Worm (Caenorhabditis elegans): ENCODE data around the gene rabr-3.

The rabr-3 gene

DNA sequence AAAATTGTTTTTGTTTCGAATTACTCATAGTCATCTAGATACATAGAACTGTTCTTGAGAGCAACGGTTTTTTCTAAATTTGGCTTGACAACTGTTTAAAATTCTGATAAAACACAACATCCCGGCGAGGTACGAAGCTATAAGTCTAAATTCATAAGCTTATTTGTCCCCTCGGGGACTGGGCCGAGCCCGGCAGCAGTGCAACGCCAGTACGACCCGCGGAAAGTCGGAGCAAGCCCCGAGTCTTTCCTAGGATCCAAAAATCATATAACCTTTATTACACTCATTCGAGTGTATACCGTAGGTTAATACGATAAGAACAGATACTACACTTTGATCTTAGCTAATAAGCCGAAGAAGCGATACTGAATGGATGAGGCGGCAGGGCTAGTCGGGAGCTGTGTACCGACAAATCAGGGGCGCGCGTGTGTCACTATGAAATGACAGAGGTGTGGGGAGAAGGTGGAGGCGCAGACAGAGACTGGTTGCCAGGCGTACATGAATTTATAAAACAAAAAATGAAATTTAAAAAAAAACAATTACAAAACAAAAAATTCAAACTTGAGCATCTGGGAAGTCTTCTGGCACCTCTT, 30.1 kb downstream of the rabr-3 start:
- TF ChIP-seq ztf-16 (tag; optimal IDR thresholded peaks at IDR 0.05) (no peak), ceh-2 (tag; optimal IDR thresholded peaks at IDR 0.05) (no peak), hlh-6 (tag; optimal IDR thresholded peaks at IDR 0.05) (no peak), sdc-2 (tag; optimal IDR thresholded peaks at IDR 0.05) (no peak), ets-4 (tag; optimal IDR thresholded peaks at IDR 0.05) (no peak), Y22D7AL.16 (tag; optimal IDR thresholded peaks at IDR 0.05) (no peak), pros-1 (tag; optimal IDR thresholded peaks at IDR 0.05) (no peak)

DNA sequence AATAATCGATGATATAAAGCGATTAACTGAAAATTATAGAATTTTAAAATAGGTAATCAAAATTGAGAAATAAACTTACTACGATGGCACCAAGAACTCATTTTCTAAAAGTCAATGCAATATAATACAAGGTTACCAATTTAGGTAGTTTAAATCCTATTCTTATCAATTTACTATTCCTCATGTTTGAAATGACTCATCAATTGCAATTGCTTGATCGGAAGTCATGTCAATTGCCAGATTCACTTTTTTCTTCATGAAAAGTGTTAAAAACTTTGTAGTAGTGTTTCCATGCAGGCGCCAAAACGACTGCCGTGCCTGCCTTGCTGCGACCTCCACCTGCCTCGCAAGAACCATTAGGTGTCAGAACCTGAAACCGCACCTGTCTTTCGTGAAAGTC, 31.1 kb downstream of the rabr-3 start, which contains the start of gene F11A5.13:
Gene F11A5.13 (minus strand): TSS at position 101 of the 400 bp plus-strand sequence.
- TF ChIP-seq elt-2 (tag; optimal IDR thresholded peaks at IDR 0.05) (no peak), fkh-10 (GFP tag; optimal IDR thresholded peaks at IDR 0.05) (no peak), pax-1 (tag; optimal IDR thresholded peaks at IDR 0.05) (no peak), lin-11 (tag; optimal IDR thresholded peaks at IDR 0.05) (no peak), ama-1 (optimal IDR thresholded peaks at IDR 0.05) (no peak), nfya-1 (tag; optimal IDR thresholded peaks at IDR 0.05) (no peak), npax-4 (tag; optimal IDR thresholded peaks at IDR 0.05) (no peak), ceh-48 (tag; optimal IDR thresholded peaks at IDR 0.05) (no peak)

DNA sequence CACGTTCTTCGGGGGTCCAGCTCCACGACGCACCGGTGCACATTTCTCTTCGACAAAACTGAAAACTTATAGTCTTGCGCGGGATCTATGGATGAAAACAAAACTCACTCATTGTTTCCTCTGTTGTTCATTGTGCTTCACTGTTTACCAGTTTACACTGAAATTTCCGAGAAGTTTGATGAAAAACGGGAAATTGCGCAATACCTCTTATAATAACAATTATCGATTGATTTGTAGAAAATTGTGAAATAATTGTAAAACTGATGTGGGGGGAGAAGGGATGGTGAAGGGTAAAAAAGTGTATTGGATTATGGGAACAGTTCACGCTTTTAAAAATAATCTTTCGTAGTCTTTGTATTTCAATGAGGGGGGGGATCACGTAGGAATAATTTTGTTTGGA, 34.0 kb downstream of the rabr-3 start:
- TF ChIP-seq hlh-13 (GFP tag; optimal IDR thresholded peaks at IDR 0.05) = no peak

DNA sequence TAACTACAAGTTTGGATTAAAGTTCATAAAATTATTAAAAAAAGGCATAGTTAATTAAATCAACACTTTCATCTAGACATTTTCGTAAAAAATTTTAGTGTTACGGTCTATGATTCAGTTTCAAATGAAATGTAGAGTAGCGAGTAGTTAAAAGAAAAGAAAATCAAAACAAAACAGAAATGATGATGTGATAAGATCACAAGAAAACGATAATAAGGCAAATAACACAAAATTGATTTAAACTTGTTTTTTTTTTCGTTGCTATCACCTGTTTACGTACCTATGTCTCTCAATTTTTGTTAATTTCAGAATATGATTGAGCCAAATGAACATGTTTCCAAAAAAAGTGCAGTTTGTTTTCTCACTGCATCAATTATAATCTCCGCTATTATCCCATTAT, 34.4 kb downstream of the rabr-3 start, which contains the start of the genes F21H7.2 and F21H7.12:
Gene F21H7.2 (minus strand): TSS at position 101 of the 400 bp plus-strand sequence.
Gene F21H7.12 (plus strand): TSS at position 270 of the 400 bp plus-strand sequence.
- TF ChIP-seq ceh-6 (GFP tag; optimal IDR thresholded peaks at IDR 0.05) = no peak
- no peak for TF ChIP-seq ceh-24 (tag; optimal IDR thresholded peaks at IDR 0.05)
- TF ChIP-seq ceh-19 (GFP tag; optimal IDR thresholded peaks at IDR 0.05) = no peak
- TF ChIP-seq ceh-2 (tag; optimal IDR thresholded peaks at IDR 0.05) = no peak
- TF ChIP-seq ets-4 (tag; optimal IDR thresholded peaks at IDR 0.05) = no peak
- no peak for TF ChIP-seq che-1 (tag; optimal IDR thresholded peaks at IDR 0.05)
- no peak for TF ChIP-seq nhr-11 (tag; optimal IDR thresholded peaks at IDR 0.05)
- TF ChIP-seq syd-9 (tag; optimal IDR thresholded peaks at IDR 0.05) = no peak
- no peak for TF ChIP-seq ztf-16 (tag; optimal IDR thresholded peaks at IDR 0.05)
- no peak for TF ChIP-seq C08G9.2 (tag; optimal IDR thresholded peaks at IDR 0.05)
- no peak for TF ChIP-seq fkh-10 (GFP tag; optimal IDR thresholded peaks at IDR 0.05)
- no peak for TF ChIP-seq npax-4 (tag; optimal IDR thresholded peaks at IDR 0.05)
- TF ChIP-seq dve-1 (tag; optimal IDR thresholded peaks at IDR 0.05) = no peak
- TF ChIP-seq pax-1 (tag; optimal IDR thresholded peaks at IDR 0.05) = no peak
- TF ChIP-seq F13H6.1 (tag; optimal IDR thresholded peaks at IDR 0.05) = no peak
- TF ChIP-seq nfya-1 (tag; optimal IDR thresholded peaks at IDR 0.05) = no peak
- TF ChIP-seq K09A11.1 (tag; optimal IDR thresholded peaks at IDR 0.05; ENCODE audit: insufficient read depth) = no peak
- no peak for TF ChIP-seq C38D4.7 (GFP tag; optimal IDR thresholded peaks at IDR 0.05)
- no peak for TF ChIP-seq Y22D7AL.16 (tag; optimal IDR thresholded peaks at IDR 0.05)
- no peak for TF ChIP-seq lin-11 (tag; optimal IDR thresholded peaks at IDR 0.05)

DNA sequence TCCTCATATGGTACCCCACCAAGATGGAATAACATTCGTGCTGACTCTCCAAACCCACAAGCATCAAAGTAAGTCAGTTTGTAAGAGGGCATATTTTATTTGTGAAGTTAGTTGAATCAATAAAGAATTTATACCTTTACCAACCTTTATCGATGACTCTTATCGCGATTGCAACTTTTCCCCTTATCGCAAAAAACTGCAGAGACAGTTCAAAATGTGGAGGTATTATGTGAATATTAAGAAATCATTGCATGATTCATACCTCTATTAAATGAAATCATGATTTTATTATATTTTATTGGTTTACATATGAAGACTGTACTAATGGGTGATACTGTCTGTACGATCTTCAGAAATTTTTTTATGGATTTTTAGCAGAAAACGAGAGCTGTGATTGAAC, 36.7 kb downstream of the rabr-3 start, which contains the start of gene gst-22:
Gene gst-22 (minus strand): TSS at position 103 of the 400 bp plus-strand sequence.
- TF ChIP-seq hlh-6 (tag; optimal IDR thresholded peaks at IDR 0.05) (no peak), elt-2 (tag; optimal IDR thresholded peaks at IDR 0.05) (peak; percentile 86)

DNA sequence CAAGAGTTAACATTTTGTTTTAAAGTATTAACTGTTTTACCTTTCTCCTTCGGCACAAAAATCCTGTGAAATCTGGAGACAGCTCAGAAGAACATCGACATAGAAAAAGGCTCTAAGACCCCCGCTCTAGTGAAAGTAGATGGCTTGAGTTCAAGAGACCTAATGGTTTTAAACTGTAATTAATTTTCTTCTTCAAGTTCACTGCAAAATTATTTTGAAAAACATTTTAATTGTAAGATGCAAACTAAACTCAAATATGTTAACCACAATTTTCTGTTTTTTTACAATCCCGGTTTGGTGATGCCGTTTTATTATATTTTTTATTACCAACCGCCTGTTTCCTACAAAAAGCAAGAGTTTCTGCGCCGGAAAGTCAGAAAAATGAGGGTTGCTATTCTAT, 38.1 kb downstream of the rabr-3 start, which contains the start of gene clec-233:
Gene clec-233 (plus strand): TSS at position 301 of the 400 bp plus-strand sequence.
- TF ChIP-seq sdc-2 (tag; optimal IDR thresholded peaks at IDR 0.05) (no peak), ceh-18 (tag; optimal IDR thresholded peaks at IDR 0.05) (no peak), hlh-6 (tag; optimal IDR thresholded peaks at IDR 0.05) (no peak), dve-1 (tag; optimal IDR thresholded peaks at IDR 0.05) (no peak), hlh-30 (tag; optimal IDR thresholded peaks at IDR 0.05; ENCODE audit: insufficient read depth) (no peak), syd-9 (tag; optimal IDR thresholded peaks at IDR 0.05) (no peak), pax-1 (tag; optimal IDR thresholded peaks at IDR 0.05) (no peak), C38D4.7 (GFP tag; optimal IDR thresholded peaks at IDR 0.05) (no peak), pag-3 (tag; optimal IDR thresholded peaks at IDR 0.05; ENCODE audit: borderline replicate concordance) (no peak), unc-55 (GFP tag; optimal IDR thresholded peaks at IDR 0.05) (no peak), elt-4 (tag; optimal IDR thresholded peaks at IDR 0.05) (no peak), rnt-1 (tag; optimal IDR thresholded peaks at IDR 0.05) (no peak), fkh-10 (GFP tag; optimal IDR thresholded peaks at IDR 0.05) (no peak)

All from whole organism, late embryonic.